Worm (Caenorhabditis elegans) whole organism, late embryonic: Measurements from ENCODE around the gene glb-31.

ENCODE experiments used
- C38D4.7 ChIP-seq: fragments of 200-800 bp; sonication (Bioruptor generic); optimal IDR thresholded peaks from 2 replicates; lab custom pipeline; 2018; ENCODE audit warnings: mild to moderate bottlenecking, missing genetic modification characterization, moderate library complexity, missing compliant biosample characterization
- K09A11.1 ChIP-seq: sonication (generic microtip); optimal IDR thresholded peaks from 2 replicates; lab custom pipeline; 2017; ENCODE audit warnings: antibody characterized with exemption, mild to moderate bottlenecking, missing genetic modification characterization, missing compliant biosample characterization; ENCODE audit not compliant: insufficient read depth
- ahr-1 ChIP-seq: sonication (generic microtip); optimal IDR thresholded peaks from 2 replicates; lab custom pipeline; 2016; ENCODE audit warnings: missing genetic modification characterization, missing compliant biosample characterization
- ceh-14 ChIP-seq: sonication (generic microtip); optimal IDR thresholded peaks from 2 replicates; lab custom pipeline; 2016; ENCODE audit warnings: missing genotype, missing genetic modification characterization, missing compliant biosample characterization
- ceh-18 ChIP-seq: sonication (generic microtip); optimal IDR thresholded peaks from 2 replicates; lab custom pipeline; 2016; ENCODE audit warnings: missing genetic modification characterization, missing compliant biosample characterization
- ceh-22 ChIP-seq: sonication (generic microtip); optimal IDR thresholded peaks from 2 replicates; lab custom pipeline; 2017; ENCODE audit warnings: missing biosample characterization, missing genetic modification characterization
- ceh-24 ChIP-seq: sonication (generic microtip); optimal IDR thresholded peaks from 2 replicates; lab custom pipeline; 2016; ENCODE audit warnings: mild to moderate bottlenecking, missing genetic modification characterization, missing compliant biosample characterization
- ceh-34 ChIP-seq: sonication (generic microtip); optimal IDR thresholded peaks from 2 replicates; lab custom pipeline; 2016; ENCODE audit warnings: mild to moderate bottlenecking, missing genetic modification characterization, missing compliant biosample characterization
- ceh-45 ChIP-seq: fragments of 200-800 bp; sonication (Bioruptor generic); IDR thresholded peaks from 2 replicates; pipeline ENCODE4 v1.3.6; 2022; ENCODE audit warnings: missing genetic modification reagents, missing genetic modification characterization, missing compliant biosample characterization
- ceh-48 ChIP-seq: sonication (generic microtip); optimal IDR thresholded peaks from 2 replicates; lab custom pipeline; 2016; ENCODE audit warnings: missing genetic modification characterization, inconsistent platforms, missing compliant biosample characterization
- ceh-6 ChIP-seq: fragments of 200-800 bp; sonication (Bioruptor generic); optimal IDR thresholded peaks from 2 replicates; lab custom pipeline; 2018; ENCODE audit warnings: mild to moderate bottlenecking, missing genetic modification characterization, missing compliant biosample characterization
- che-1 ChIP-seq: sonication (generic microtip); optimal IDR thresholded peaks from 2 replicates; lab custom pipeline; 2016; ENCODE audit warnings: mild to moderate bottlenecking, missing genetic modification characterization, missing compliant biosample characterization
- dve-1 ChIP-seq: sonication (generic microtip); optimal IDR thresholded peaks from 2 replicates; lab custom pipeline; 2017; ENCODE audit warnings: antibody characterized with exemption, mild to moderate bottlenecking, missing genetic modification characterization, missing compliant biosample characterization
- elt-2 ChIP-seq: sonication (generic microtip); optimal IDR thresholded peaks from 2 replicates; lab custom pipeline; 2016; ENCODE audit warnings: missing genetic modification reagents, missing genetic modification characterization, missing compliant biosample characterization
- fkh-10 ChIP-seq: fragments of 150-350 bp; optimal IDR thresholded peaks from 2 replicates; lab custom pipeline; 2014; ENCODE audit warnings: missing biosample characterization, missing genetic modification reagents, missing genetic modification characterization
- fkh-6 ChIP-seq: sonication (generic microtip); optimal IDR thresholded peaks from 2 replicates; lab custom pipeline; 2016; ENCODE audit warnings: missing genetic modification characterization, missing compliant biosample characterization
- hlh-15 ChIP-seq: sonication (generic microtip); optimal IDR thresholded peaks from 2 replicates; lab custom pipeline; 2016; ENCODE audit warnings: missing genetic modification characterization, missing compliant biosample characterization
- hlh-30 ChIP-seq: sonication (generic microtip); optimal IDR thresholded peaks from 2 replicates; lab custom pipeline; 2017; ENCODE audit warnings: antibody characterized with exemption, missing genetic modification characterization, missing compliant biosample characterization; ENCODE audit not compliant: insufficient read depth
- hlh-6 ChIP-seq: sonication (generic microtip); optimal IDR thresholded peaks from 2 replicates; lab custom pipeline; 2016; ENCODE audit warnings: missing genotype, missing genetic modification characterization, missing compliant biosample characterization
- lim-6 ChIP-seq: sonication (generic microtip); optimal IDR thresholded peaks from 2 replicates; lab custom pipeline; 2016; ENCODE audit warnings: missing genetic modification characterization, missing compliant biosample characterization
- lin-11 ChIP-seq: fragments of 200-800 bp; sonication (Bioruptor generic); optimal IDR thresholded peaks from 2 replicates; lab custom pipeline; 2018; ENCODE audit warnings: mild to moderate bottlenecking, missing genetic modification characterization, missing compliant biosample characterization
- pag-3 ChIP-seq: sonication (generic microtip); optimal IDR thresholded peaks from 2 replicates; lab custom pipeline; 2016; ENCODE audit warnings: missing compliant biosample characterization, missing genetic modification characterization, borderline replicate concordance
- pat-9 ChIP-seq: fragments of 200-800 bp; sonication (Bioruptor generic); optimal IDR thresholded peaks from 2 replicates; lab custom pipeline; 2018; ENCODE audit warnings: mild to moderate bottlenecking, missing genetic modification characterization, moderate library complexity, missing compliant biosample characterization
- pha-2 ChIP-seq: sonication (generic microtip); optimal IDR thresholded peaks from 2 replicates; lab custom pipeline; 2017; ENCODE audit warnings: mild to moderate bottlenecking, missing genetic modification characterization, missing compliant biosample characterization
- pha-4 ChIP-seq: fragments of 150-350 bp; optimal IDR thresholded peaks from 2 replicates; lab custom pipeline; 2018; ENCODE audit warnings: missing biosample characterization, missing genetic modification reagents, missing genetic modification characterization
- pros-1 ChIP-seq: fragments of 150-350 bp; optimal IDR thresholded peaks from 2 replicates; lab custom pipeline; 2014; ENCODE audit warnings: missing biosample characterization, missing genetic modification reagents, missing genetic modification characterization
- ref-2 ChIP-seq: sonication (generic microtip); optimal IDR thresholded peaks from 2 replicates; lab custom pipeline; 2016; ENCODE audit warnings: missing genetic modification characterization, missing compliant biosample characterization
- rnt-1 ChIP-seq: sonication (generic microtip); optimal IDR thresholded peaks from 2 replicates; lab custom pipeline; 2016; ENCODE audit warnings: missing genetic modification characterization, missing compliant biosample characterization
- sox-2 ChIP-seq: fragments of 200-800 bp; sonication (Bioruptor generic); IDR thresholded peaks from 2 replicates; pipeline ENCODE4 v1.3.6; 2022; ENCODE audit warnings: missing genetic modification reagents, missing genetic modification characterization, missing compliant biosample characterization
- syd-9 ChIP-seq: sonication (generic microtip); optimal IDR thresholded peaks from 2 replicates; lab custom pipeline; 2016; ENCODE audit warnings: mild to moderate bottlenecking, missing genetic modification characterization, moderate library complexity, missing compliant biosample characterization
- tbx-2 ChIP-seq: sonication (generic microtip); optimal IDR thresholded peaks from 2 replicates; lab custom pipeline; 2016; ENCODE audit warnings: missing genetic modification characterization, missing compliant biosample characterization
- unc-3 ChIP-seq, 2 experiments: fragments of 200-800 bp in 1 of 2; sonication (Bioruptor generic) in 1 of 2; sonication (generic microtip) in 1 of 2; conservative IDR thresholded peaks in 1 of 2; optimal IDR thresholded peaks in 1 of 2; 2 replicates each; pipeline versions ENCODE4 v1.3.6 to Lab custom; 2016 to 2022; ENCODE audit warnings: missing compliant biosample characterization in 2 of 2, missing genetic modification characterization in 2 of 2, missing genetic modification reagents in 1 of 2
- unc-42 ChIP-seq: sonication (generic microtip); optimal IDR thresholded peaks from 2 replicates; lab custom pipeline; 2016; ENCODE audit warnings: missing genotype, missing genetic modification characterization, missing compliant biosample characterization
- unc-55 ChIP-seq: sonication (generic microtip); optimal IDR thresholded peaks from 2 replicates; lab custom pipeline; 2017; ENCODE audit warnings: missing biosample characterization, missing genetic modification reagents, missing genetic modification characterization
- ztf-16 ChIP-seq: sonication (generic microtip); optimal IDR thresholded peaks from 2 replicates; lab custom pipeline; 2017; ENCODE audit warnings: missing genetic modification characterization, missing compliant biosample characterization

glb-31 gene

ce11 chrII:1271814-1272213 lies 29.6 kb downstream of the glb-31 start, which contains the start of gene srw-66:
Gene srw-66 (minus strand): TSS chrII:1271914.
- TF ChIP-seq elt-2, result no peak
- TF ChIP-seq unc-42 (tag; lab: Kevin White, UChicago), result no peak
- no peak for TF ChIP-seq K09A11.1 (tag; lab: Kevin White, UChicago)
- no peak for TF ChIP-seq ceh-34
- no peak for TF ChIP-seq fkh-6
- no peak for TF ChIP-seq pha-4 (tag; lab: Kevin White, UChicago)

DNA sequence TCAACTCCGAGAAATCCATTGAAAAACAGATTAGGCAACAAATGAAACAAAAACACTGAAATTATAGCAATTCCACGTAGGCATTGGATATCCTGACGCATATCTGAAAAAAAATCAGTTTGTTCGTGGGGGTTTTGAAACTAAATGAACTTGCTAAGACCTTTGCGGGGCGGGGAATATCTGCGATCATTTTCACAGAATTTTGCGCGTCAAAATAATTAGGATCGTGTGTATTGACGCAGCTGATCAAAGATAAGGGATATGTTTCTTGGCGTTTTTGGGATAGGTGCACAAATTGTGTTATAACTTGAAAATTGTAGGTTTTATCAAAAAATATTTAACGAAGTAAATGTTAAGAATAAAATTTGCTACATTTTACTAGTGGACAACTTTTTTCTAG lies 34.7 kb downstream of the glb-31 start, which contains the start of gene oac-30:
Gene oac-30 (minus strand): TSS at position 101 of the 400 bp plus-strand sequence.
- TF ChIP-seq lim-6 (tag; lab: Kevin White, UChicago), result no peak
- TF ChIP-seq sox-2 (GFP tag; lab: Robert Waterston, UW), result no peak
- TF ChIP-seq unc-55 (GFP tag; lab: Kevin White, UChicago), result no peak
- TF ChIP-seq pag-3, result no peak
- no peak for TF ChIP-seq dve-1
- TF ChIP-seq tbx-2 (tag; lab: Kevin White, UChicago), result no peak

DNA sequence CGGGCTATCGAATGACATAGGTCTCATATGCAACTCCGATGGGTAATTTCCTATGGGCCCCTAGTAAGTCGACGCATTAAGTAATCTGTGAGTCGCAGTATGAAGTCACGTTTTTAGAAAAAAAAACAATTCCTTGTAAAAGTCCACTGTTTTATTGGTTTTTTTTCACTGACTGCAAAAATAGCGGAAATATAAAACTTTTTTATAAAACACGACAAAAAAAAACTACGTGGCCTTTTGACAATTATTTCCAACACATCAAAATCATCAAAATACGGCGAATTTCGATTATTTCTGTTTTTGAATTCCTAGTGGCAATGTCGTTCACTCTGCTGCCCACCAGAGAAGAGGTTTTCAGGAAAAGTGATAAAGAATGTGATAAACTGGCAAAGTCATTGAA lies 42.8 kb downstream of the glb-31 start, which contains the start of gene clpr-2:
Gene clpr-2 (plus strand): TSS at position 301 of the 400 bp plus-strand sequence.
- TF ChIP-seq rnt-1 (tag; lab: Kevin White, UChicago) (no peak), ceh-22 (tag; lab: Kevin White, UChicago) (no peak), ceh-14 (no peak), lin-11 (tag; lab: Kevin White, UChicago) (no peak), hlh-6 (tag; lab: Kevin White, UChicago) (no peak), lim-6 (tag; lab: Kevin White, UChicago) (no peak), pha-2 (no peak), elt-2 (no peak), pros-1 (tag; lab: Kevin White, UChicago) (no peak), ceh-18 (no peak), unc-3 (GFP tag; conservative IDR thresholded peaks at IDR 0.05; lab: Robert Waterston, UW) (no peak), unc-3 (tag; optimal IDR thresholded peaks at IDR 0.05; lab: Kevin White, UChicago) (no peak), ceh-6 (GFP tag; lab: Kevin White, UChicago) (no peak), ahr-1 (tag; lab: Kevin White, UChicago) (no peak), ceh-24 (tag; lab: Kevin White, UChicago) (no peak), hlh-30 (tag; lab: Kevin White, UChicago) (no peak), ceh-45 (no peak)

- TF ChIP-seq che-1 (no peak), K09A11.1 (tag; lab: Kevin White, UChicago) (no peak), C38D4.7 (GFP tag; lab: Kevin White, UChicago) (no peak), ref-2 (tag; lab: Kevin White, UChicago) (no peak)
- TF ChIP-seq, all 69 proteins: peak for 0
Observed at ce11 chrII:1256742-1257141, 44.7 kb downstream of the glb-31 start.

- TF ChIP-seq fkh-10, result no peak
- TF ChIP-seq ztf-16 (tag; lab: Kevin White, UChicago), result no peak
- no peak for TF ChIP-seq hlh-30 (tag; lab: Kevin White, UChicago)
- no peak for TF ChIP-seq hlh-15 (tag; lab: Kevin White, UChicago)
- no peak for TF ChIP-seq syd-9 (tag; lab: Kevin White, UChicago)
- TF ChIP-seq pat-9 (tag; lab: Kevin White, UChicago), result no peak
- TF ChIP-seq K09A11.1 (tag; lab: Kevin White, UChicago), result no peak
- no peak for TF ChIP-seq ceh-48 (tag; lab: Kevin White, UChicago)
Observed at ce11 chrII:1255637-1256036, 45.8 kb downstream of the glb-31 start, which contains the start of gene clec-119. Gene clec-119 (plus strand): TSS chrII:1255937.
